Fruit fly (Drosophila melanogaster) whole organism, embryonic: ENCODE results near the gene ZIPIC.

Experiments
- Ada2b ChIP-seq: fragments of 200-800 bp; sonication (Bioruptor generic); IDR thresholded peaks from 2 replicates; pipeline ENCODE4 v1.3.6; 2022; ENCODE audit warnings: missing biosample characterization, missing genetic modification characterization
- B-H2 ChIP-seq: fragments of 200-800 bp; sonication (Bioruptor generic); optimal IDR thresholded peaks from 2 replicates; lab custom pipeline; 2018; ENCODE audit warnings: missing biosample characterization, mild to moderate bottlenecking, missing genetic modification characterization
- CG10147 ChIP-seq: fragments of 200-800 bp; sonication (Bioruptor generic); optimal IDR thresholded peaks from 2 replicates; lab custom pipeline; 2019; ENCODE audit warnings: missing biosample characterization, mild to moderate bottlenecking, missing genetic modification characterization, moderate library complexity
- CG13287 ChIP-seq: fragments of 200-800 bp; sonication (Bioruptor generic); IDR thresholded peaks from 2 replicates; pipeline ENCODE4 v1.3.6; 2022; ENCODE audit warnings: missing biosample characterization, missing genetic modification characterization; ENCODE audit not compliant: partially characterized antibody
- CG15514 ChIP-seq: fragments of 200-800 bp; sonication (Bioruptor generic); optimal IDR thresholded peaks from 3 replicates; lab custom pipeline; 2017; ENCODE audit warnings: missing biosample characterization, missing genetic modification characterization, mild to moderate bottlenecking, moderate library complexity, missing genetic modification reagents
- CG16813 ChIP-seq: fragments of 200-800 bp; sonication (Bioruptor generic); IDR thresholded peaks from 3 replicates; pipeline ENCODE4 v1.3.6; 2022; ENCODE audit warnings: missing biosample characterization, missing genetic modification characterization; ENCODE audit not compliant: partially characterized antibody
- CG18262 ChIP-seq: fragments of 200-800 bp; optimal IDR thresholded peaks from 3 replicates; lab custom pipeline; 2019; ENCODE audit warnings: missing biosample characterization, mild to moderate bottlenecking, missing genetic modification characterization, moderate library complexity
- CG2120 ChIP-seq: fragments of 200-800 bp; sonication (Bioruptor generic); optimal IDR thresholded peaks from 3 replicates; lab custom pipeline; 2016; ENCODE audit warnings: missing biosample characterization, missing genetic modification characterization
- CG2199 ChIP-seq: fragments of 200-800 bp; sonication (Bioruptor generic); IDR thresholded peaks from 3 replicates; pipeline ENCODE4 v1.3.6; 2022; ENCODE audit warnings: missing biosample characterization, missing genetic modification characterization
- CG43689 ChIP-seq: fragments of 200-800 bp; sonication (Bioruptor generic); IDR thresholded peaks from 2 replicates; pipeline ENCODE4 v1.3.6; 2022; ENCODE audit warnings: missing biosample characterization, missing genetic modification characterization
- CG6765 ChIP-seq: fragments of 200-800 bp; sonication (Bioruptor generic); optimal IDR thresholded peaks from 3 replicates; lab custom pipeline; 2017; ENCODE audit warnings: missing biosample characterization, mild to moderate bottlenecking, missing genetic modification characterization
- CG6854 ChIP-seq: fragments of 200-800 bp; sonication (Bioruptor generic); optimal IDR thresholded peaks from 3 replicates; lab custom pipeline; 2017; ENCODE audit warnings: missing biosample characterization, mild to moderate bottlenecking, missing genetic modification characterization
- CG7357 ChIP-seq: fragments of 200-800 bp; sonication (Bioruptor generic); IDR thresholded peaks from 3 replicates; pipeline ENCODE4 v1.3.6; 2022; ENCODE audit warnings: missing biosample characterization, missing genetic modification characterization
- CG7928 ChIP-seq: fragments of 200-800 bp; sonication (Bioruptor generic); optimal IDR thresholded peaks from 2 replicates; lab custom pipeline; 2017; ENCODE audit warnings: missing biosample characterization, mild to moderate bottlenecking, missing genetic modification characterization
- CG7963 ChIP-seq: fragments of 200-800 bp; sonication (Bioruptor generic); IDR thresholded peaks from 3 replicates; pipeline ENCODE4 v1.3.6; 2022; ENCODE audit warnings: missing biosample characterization, missing genetic modification characterization; ENCODE audit not compliant: partially characterized antibody
- CG9727 ChIP-seq: fragments of 200-800 bp; sonication (Bioruptor generic); optimal IDR thresholded peaks from 3 replicates; lab custom pipeline; 2017; ENCODE audit warnings: missing biosample characterization, mild to moderate bottlenecking, missing genetic modification characterization
- CG9797 ChIP-seq: fragments of 200-800 bp; sonication (Bioruptor generic); optimal IDR thresholded peaks from 3 replicates; lab custom pipeline; 2018; ENCODE audit warnings: missing biosample characterization, mild to moderate bottlenecking, missing genetic modification characterization
- CG9817 ChIP-seq: fragments of 200-800 bp; sonication (Bioruptor generic); optimal IDR thresholded peaks from 2 replicates; lab custom pipeline; 2018; ENCODE audit warnings: missing biosample characterization, mild to moderate bottlenecking, missing genetic modification characterization, moderate library complexity
- CG9932 ChIP-seq: fragments of 200-800 bp; sonication (Bioruptor generic); IDR thresholded peaks from 2 replicates; pipeline ENCODE4 v1.3.6; 2022; ENCODE audit warnings: missing biosample characterization, missing genetic modification characterization
- Dll ChIP-seq: fragments of 200-800 bp; sonication (Bioruptor generic); IDR thresholded peaks from 4 replicates; pipeline ENCODE4 v1.3.6; 2022; ENCODE audit warnings: missing biosample characterization, missing genetic modification characterization; ENCODE audit not compliant: partially characterized antibody
- Dref ChIP-seq: fragments of 200-800 bp; sonication (Bioruptor generic); IDR thresholded peaks from 2 replicates; pipeline ENCODE4 v1.3.6; 2022; ENCODE audit warnings: missing biosample characterization, missing genetic modification characterization
- GATAe ChIP-seq: fragments of 200-800 bp; sonication (Bioruptor generic); conservative IDR thresholded peaks from 2 replicates; pipeline ENCODE4 v1.3.6; 2022; ENCODE audit warnings: missing biosample characterization, missing genetic modification characterization
- HLH4C ChIP-seq: fragments of 200-800 bp; sonication (Bioruptor generic); IDR thresholded peaks from 3 replicates; pipeline ENCODE4 v1.3.6; 2022; ENCODE audit warnings: missing biosample characterization, missing genetic modification characterization; ENCODE audit not compliant: partially characterized antibody
- HmgZ ChIP-seq: fragments of 200-800 bp; sonication (Bioruptor generic); optimal IDR thresholded peaks from 2 replicates; lab custom pipeline; 2018; ENCODE audit warnings: missing biosample characterization, mild to moderate bottlenecking, missing genetic modification characterization
- MBD-R2 ChIP-seq: fragments of 200-800 bp; sonication (Bioruptor generic); IDR thresholded peaks from 2 replicates; pipeline ENCODE4 v1.3.6; 2022; ENCODE audit warnings: missing biosample characterization, missing genetic modification characterization
- MESR4 ChIP-seq: fragments of 200-800 bp; sonication (Bioruptor generic); optimal IDR thresholded peaks from 2 replicates; lab custom pipeline; 2018; ENCODE audit warnings: missing biosample characterization, mild to moderate bottlenecking, missing genetic modification characterization, moderate library complexity
- Med ChIP-seq: fragments of 200-800 bp; sonication (Bioruptor generic); peaks from one replicate; lab custom pipeline; 2016; ENCODE audit warnings: missing biosample characterization, missing genetic modification characterization, mild to moderate bottlenecking, inconsistent platforms, moderate library complexity
- Opbp ChIP-seq: fragments of 200-800 bp; sonication (Bioruptor generic); IDR thresholded peaks from 3 replicates; pipeline ENCODE4 v1.3.6; 2022; ENCODE audit warnings: missing biosample characterization, missing genetic modification characterization; ENCODE audit not compliant: partially characterized antibody
- Sin3A ChIP-seq: fragments of >200 bp; optimal IDR thresholded peaks from 2 replicates; lab custom pipeline; 2018
- Usf ChIP-seq: fragments of 200-800 bp; sonication (Bioruptor generic); optimal IDR thresholded peaks from 2 replicates; lab custom pipeline; 2017; ENCODE audit warnings: missing genotype, missing biosample characterization, missing genetic modification characterization
- bbx ChIP-seq: fragments of 200-800 bp; sonication (Bioruptor generic); IDR thresholded peaks from 2 replicates; pipeline ENCODE4 v1.3.6; 2022; ENCODE audit warnings: missing biosample characterization, missing genetic modification characterization; ENCODE audit not compliant: partially characterized antibody
- bigmax ChIP-seq: fragments of 200-800 bp; sonication (Bioruptor generic); optimal IDR thresholded peaks from 2 replicates; lab custom pipeline; 2018; ENCODE audit warnings: missing biosample characterization, mild to moderate bottlenecking, missing genetic modification characterization
- caup ChIP-seq: fragments of 200-800 bp; sonication (Bioruptor generic); optimal IDR thresholded peaks from 3 replicates; lab custom pipeline; 2017; ENCODE audit warnings: missing biosample characterization, mild to moderate bottlenecking, missing genetic modification characterization, moderate library complexity; ENCODE audit not compliant: severe bottlenecking
- chinmo ChIP-seq: fragments of 200-800 bp; sonication (Bioruptor generic); IDR thresholded peaks from 4 replicates; pipeline ENCODE4 v1.3.6; 2022; ENCODE audit warnings: missing biosample characterization, missing genetic modification characterization; ENCODE audit not compliant: partially characterized antibody
- chm ChIP-seq: fragments of 200-800 bp; sonication (Bioruptor generic); IDR thresholded peaks from 2 replicates; pipeline ENCODE4 v1.3.6; 2022; ENCODE audit warnings: missing biosample characterization, missing genetic modification characterization
- ci ChIP-seq: fragments of 200-800 bp; sonication (Bioruptor generic); IDR thresholded peaks from 3 replicates; pipeline ENCODE4 v1.3.6; 2022; ENCODE audit warnings: missing biosample characterization, missing genetic modification characterization
- inv ChIP-seq: fragments of 200-800 bp; sonication (Bioruptor generic); IDR thresholded peaks from 2 replicates; pipeline ENCODE4 v1.3.6; 2022; ENCODE audit warnings: missing biosample characterization, missing genetic modification characterization; ENCODE audit not compliant: partially characterized antibody
- nerfin-2 ChIP-seq: fragments of 200-800 bp; sonication (Bioruptor generic); IDR thresholded peaks from 2 replicates; pipeline ENCODE4 v1.3.6; 2022; ENCODE audit warnings: missing biosample characterization, missing genetic modification characterization; ENCODE audit not compliant: partially characterized antibody
- nom ChIP-seq: fragments of 200-800 bp; sonication (Bioruptor generic); optimal IDR thresholded peaks from 2 replicates; lab custom pipeline; 2017; ENCODE audit warnings: missing biosample characterization, missing genetic modification characterization, mild to moderate bottlenecking, moderate library complexity, missing genetic modification reagents
- pan ChIP-seq, 4 experiments: fragments of >200 bp in 3 of 4; fragments of 200-800 bp in 1 of 4; sonication (Bioruptor generic) in 1 of 4; optimal IDR thresholded peaks in 3 of 4; IDR thresholded peaks in 1 of 4; 2 replicates each; pipeline versions ENCODE4 v1.3.6 to Lab custom; 2017 to 2022; ENCODE audit warnings: missing biosample characterization in 2 of 4, missing genetic modification characterization in 2 of 4, mixed read lengths in 1 of 4
- pzg ChIP-seq: fragments of 200-800 bp; sonication (Bioruptor generic); optimal IDR thresholded peaks from 3 replicates; lab custom pipeline; 2018; ENCODE audit warnings: missing biosample characterization, mild to moderate bottlenecking, missing genetic modification characterization, moderate library complexity
- sd ChIP-seq: fragments of 200-800 bp; sonication (Bioruptor generic); optimal IDR thresholded peaks from 3 replicates; lab custom pipeline; 2018; ENCODE audit warnings: missing biosample characterization, mild to moderate bottlenecking, missing genetic modification characterization, moderate library complexity
- sisA ChIP-seq: fragments of 200-800 bp; sonication (Bioruptor generic); IDR thresholded peaks from 2 replicates; pipeline ENCODE4 v1.3.6; 2022; ENCODE audit warnings: missing biosample characterization, missing genetic modification characterization
- stwl ChIP-seq: fragments of 200-800 bp; sonication (Bioruptor generic); optimal IDR thresholded peaks from 3 replicates; lab custom pipeline; 2018; ENCODE audit warnings: missing biosample characterization, mild to moderate bottlenecking, missing genetic modification characterization, moderate library complexity
- trem ChIP-seq: fragments of 200-800 bp; optimal IDR thresholded peaks from 3 replicates; lab custom pipeline; 2019; ENCODE audit warnings: missing biosample characterization, mild to moderate bottlenecking, missing genetic modification characterization, moderate library complexity
- trh ChIP-seq: fragments of 200-800 bp; sonication (Bioruptor generic); optimal IDR thresholded peaks from 2 replicates; lab custom pipeline; 2016; ENCODE audit warnings: missing biosample characterization, missing genetic modification characterization
- unc-4 ChIP-seq: fragments of 200-800 bp; sonication (Bioruptor generic); IDR thresholded peaks from 2 replicates; pipeline ENCODE4 v1.3.6; 2022; ENCODE audit warnings: missing biosample characterization, missing genetic modification characterization; ENCODE audit not compliant: partially characterized antibody
- vnd ChIP-seq: fragments of 200-800 bp; sonication (Bioruptor generic); IDR thresholded peaks from 3 replicates; pipeline ENCODE4 v1.3.6; 2022; ENCODE audit warnings: missing biosample characterization, missing genetic modification characterization; ENCODE audit not compliant: partially characterized antibody

The ZIPIC gene

DNA sequence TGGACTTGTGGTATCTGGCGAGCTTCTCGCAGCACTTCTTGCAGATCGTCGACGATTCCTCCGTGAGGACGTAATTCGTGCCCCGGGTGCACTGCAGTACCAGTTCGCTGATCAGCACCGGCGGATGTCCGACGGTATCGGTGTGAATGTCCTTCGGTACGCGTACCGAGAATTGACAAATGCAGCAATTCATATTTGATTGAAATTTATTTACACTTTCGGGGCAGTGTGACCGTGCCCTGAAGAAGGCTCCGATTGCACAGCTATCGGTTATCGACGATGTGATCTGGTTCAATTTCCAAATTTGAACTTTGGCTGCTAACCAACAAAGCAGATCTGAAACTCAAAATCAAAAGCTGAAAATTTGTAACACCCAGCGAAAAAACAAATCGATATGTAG, at the start of gene ZIPIC:
TSS of gene ZIPIC (minus strand) at position 262 of the 400 bp plus-strand sequence.
- TF ChIP-seq sd, result no peak
- peak; percentile 56 for TF ChIP-seq Sin3A
- TF ChIP-seq CG7357 (GFP tag; lab: Robert Waterston, UW), result no peak
- TF ChIP-seq Med, result no peak
- no peak for TF ChIP-seq nom (GFP tag; lab: Kevin White, UChicago)
- TF ChIP-seq HmgZ (tag; lab: Kevin White, UChicago), result peak; percentile 18
- TF ChIP-seq stwl (tag; lab: Kevin White, UChicago), result peak; percentile 65
- TF ChIP-seq chm, result no peak
- no peak for TF ChIP-seq CG6765 (GFP tag; lab: Kevin White, UChicago)
- peak; percentile 56; the same call in 2 of the 3 replicates for TF ChIP-seq CG16813 (GFP tag; lab: Robert Waterston, UW)
- TF ChIP-seq Dref (GFP tag; lab: Robert Waterston, UW), result peak; percentile 80
- TF ChIP-seq Ada2b (GFP tag; lab: Robert Waterston, UW), result no peak
- TF ChIP-seq bbx (GFP tag; lab: Robert Waterston, UW), result peak; percentile 52
- no peak for TF ChIP-seq CG2120 (GFP tag; lab: Kevin White, UChicago)
- TF ChIP-seq trh (GFP tag; lab: Kevin White, UChicago), result no peak
- no peak for TF ChIP-seq CG7928 (GFP tag; lab: Kevin White, UChicago)
- TF ChIP-seq sisA (GFP tag; lab: Robert Waterston, UW), result no peak
- TF ChIP-seq HLH4C, result peak; percentile 74
- no peak for TF ChIP-seq CG6854
- no peak for TF ChIP-seq caup (GFP tag; lab: Kevin White, UChicago)
- peak; percentile 48; the same call in 1 of the 2 replicates for TF ChIP-seq nerfin-2 (GFP tag; lab: Robert Waterston, UW)
- TF ChIP-seq GATAe (GFP tag; lab: Robert Waterston, UW), result no peak
- TF ChIP-seq pzg (GFP tag; lab: Kevin White, UChicago), result peak; percentile 67
- TF ChIP-seq MBD-R2 (GFP tag; lab: Robert Waterston, UW), result peak; percentile 94
- peak; percentile 64 for TF ChIP-seq CG9797 (GFP tag; lab: Kevin White, UChicago)
- TF ChIP-seq CG10147 (GFP tag; lab: Kevin White, UChicago), result no peak
- no peak for TF ChIP-seq CG43689
- TF ChIP-seq CG9932 (GFP tag; lab: Robert Waterston, UW), result no peak
- TF ChIP-seq bigmax (GFP tag; lab: Kevin White, UChicago), result peak; percentile 30
- TF ChIP-seq MESR4 (GFP tag; lab: Kevin White, UChicago), result peak; percentile 75
- TF ChIP-seq trem (tag; lab: Kevin White, UChicago), result peak; percentile 49
- 0 out of 3 replicates have a peak, but pooled peaks have one; percentile 7 for TF ChIP-seq CG7963 (GFP tag; lab: Robert Waterston, UW)
- TF ChIP-seq vnd (GFP tag; lab: Robert Waterston, UW), result no peak
- TF ChIP-seq Dll, result peak; percentile 53; the same call in 1 of the 4 replicates
- no peak for TF ChIP-seq CG9727 (GFP tag; lab: Kevin White, UChicago)
- TF ChIP-seq chinmo (GFP tag; lab: Robert Waterston, UW), result peak; percentile 44; the same call in 1 of the 4 replicates
- no peak for TF ChIP-seq Usf (GFP tag; lab: Kevin White, UChicago)
- peak; percentile 99 for TF ChIP-seq CG15514 (GFP tag; lab: Kevin White, UChicago)
- no peak for TF ChIP-seq B-H2 (GFP tag; lab: Kevin White, UChicago)
- TF ChIP-seq CG2199 (GFP tag; lab: Robert Waterston, UW), result no peak
- no peak for TF ChIP-seq CG9817 (tag; lab: Kevin White, UChicago)
- peak; percentile 58 for TF ChIP-seq unc-4
- TF ChIP-seq CG13287 (GFP tag; lab: Robert Waterston, UW), result peak; percentile 74
- 0 out of 3 replicates have a peak, but pooled peaks have one; percentile 6 for TF ChIP-seq ci
- peak; percentile 64; the same call in 1 of the 3 replicates for TF ChIP-seq Opbp (GFP tag; lab: Robert Waterston, UW)
- no peak for TF ChIP-seq CG18262 (tag; lab: Kevin White, UChicago)
- TF ChIP-seq inv (GFP tag; lab: Robert Waterston, UW), result peak; percentile 27
- no peak for TF ChIP-seq pan (optimal IDR thresholded peaks at IDR 0.05; lab: Kevin White, UChicago)
- no peak for TF ChIP-seq pan (GFP tag; optimal IDR thresholded peaks at IDR 0.05 in 1 of 2, IDR thresholded peaks at IDR 0.05 in 1 of 2)
